1 fruit fly cellular context compared by ENCODE assay signal in genomic region chr3R:30781661-30782120, dm6.
A peak's percentile ranks its signal among the peaks of the same experiment; 100 is the strongest.
TF ChIP-seq lines count a peak whose summit lies in the region.

No protein-coding gene starts in this region.

TF ChIP-seq in whole organism, embryonic, 481 proteins besides CTCF, POLR2A, EP300 and RAD21 (continued from another document and continues in another):
- TF ChIP-seq Aef1 (GFP tag; IDR thresholded peaks at IDR 0.05; lab: Robert Waterston, UW) (peak; percentile 93), Camta (GFP tag; optimal IDR thresholded peaks at IDR 0.05; lab: Kevin White, UChicago) (peak; percentile 88), prd (optimal IDR thresholded peaks at IDR 0.05; lab: Kevin White, UChicago) (no peak), prd (GFP tag; IDR thresholded peaks at IDR 0.05; lab: Robert Waterston, UW) (peak; percentile 99), gcm2 (GFP tag; optimal IDR thresholded peaks at IDR 0.05; lab: Kevin White, UChicago) (peak; percentile 76), Trl (optimal IDR thresholded peaks at IDR 0.05; lab: Kevin White, UChicago) (peak in 1 of 2 experiments; percentile 6), Trl (GFP tag; optimal IDR thresholded peaks at IDR 0.05; lab: Kevin White, UChicago) (peak; percentile 93), slou (GFP tag; optimal IDR thresholded peaks at IDR 0.05; lab: Kevin White, UChicago) (peak; percentile 76), slp2 (GFP tag; optimal IDR thresholded peaks at IDR 0.05; lab: Kevin White, UChicago) (peak; percentile 85), dati (GFP tag; IDR thresholded peaks at IDR 0.05; lab: Robert Waterston, UW) (peak; percentile 82), Deaf1 (tag; optimal IDR thresholded peaks at IDR 0.05; lab: Kevin White, UChicago) (peak; percentile 73), ERR (GFP tag; optimal IDR thresholded peaks at IDR 0.05; lab: Kevin White, UChicago) (peak; percentile 93), Ada2b (GFP tag; IDR thresholded peaks at IDR 0.05; lab: Robert Waterston, UW) (peak; percentile 96), lov (optimal IDR thresholded peaks at IDR 0.05; lab: Kevin White, UChicago) (no peak), lov (GFP tag; IDR thresholded peaks at IDR 0.05; lab: Robert Waterston, UW) (peak; percentile 95), Bdp1 (GFP tag; optimal IDR thresholded peaks at IDR 0.05; lab: Kevin White, UChicago) (peak; percentile 83), ATbp (GFP tag; optimal IDR thresholded peaks at IDR 0.05; lab: Kevin White, UChicago) (peak; percentile 87), emc (GFP tag; optimal IDR thresholded peaks at IDR 0.05; lab: Kevin White, UChicago) (peak; percentile 70), CG18262 (tag; optimal IDR thresholded peaks at IDR 0.05; lab: Kevin White, UChicago) (peak; percentile 94), CG18476 (GFP tag; optimal IDR thresholded peaks at IDR 0.05; lab: Kevin White, UChicago) (peak; percentile 89), kay (GFP tag; optimal IDR thresholded peaks at IDR 0.05; lab: Kevin White, UChicago) (peak; percentile 88), Lhr (GFP tag; optimal IDR thresholded peaks at IDR 0.05; lab: Kevin White, UChicago) (peak; percentile 66), pum (GFP tag; optimal IDR thresholded peaks at IDR 0.05; lab: Kevin White, UChicago) (peak; percentile 95), unpg (GFP tag; optimal IDR thresholded peaks at IDR 0.05; lab: Kevin White, UChicago) (peak; percentile 96), pros (GFP tag; optimal IDR thresholded peaks at IDR 0.05; lab: Kevin White, UChicago) (peak; percentile 13), eyg (GFP tag; optimal IDR thresholded peaks at IDR 0.05; lab: Kevin White, UChicago) (peak; percentile 86), zf30C (GFP tag; optimal IDR thresholded peaks at IDR 0.05; lab: Kevin White, UChicago) (no peak), HHEX (GFP tag; optimal IDR thresholded peaks at IDR 0.05; lab: Kevin White, UChicago) (peak; percentile 89), HLH3B (GFP tag; IDR thresholded peaks at IDR 0.05; lab: Robert Waterston, UW) (peak; percentile 94), dmrt11E (tag; optimal IDR thresholded peaks at IDR 0.05; lab: Kevin White, UChicago) (peak; percentile 97), scrt (GFP tag; optimal IDR thresholded peaks at IDR 0.05; lab: Kevin White, UChicago) (peak; percentile 84), CG17328 (GFP tag; IDR thresholded peaks at IDR 0.05; lab: Robert Waterston, UW) (peak; percentile 97), Poxn (GFP tag; IDR thresholded peaks at IDR 0.05; lab: Robert Waterston, UW) (peak; percentile 80), stwl (tag; optimal IDR thresholded peaks at IDR 0.05; lab: Kevin White, UChicago) (no peak), CG18011 (GFP tag; optimal IDR thresholded peaks at IDR 0.05; lab: Kevin White, UChicago) (peak; percentile 71), br (optimal IDR thresholded peaks at IDR 0.05; lab: Kevin White, UChicago) (no peak), z (GFP tag; IDR thresholded peaks at IDR 0.05; lab: Robert Waterston, UW) (peak; percentile 77), chn (GFP tag; optimal IDR thresholded peaks at IDR 0.05; lab: Kevin White, UChicago) (peak; percentile 95), CG33213 (GFP tag; optimal IDR thresholded peaks at IDR 0.05; lab: Kevin White, UChicago) (peak; percentile 94), HLHmδ (GFP tag; optimal IDR thresholded peaks at IDR 0.05; lab: Kevin White, UChicago) (peak; percentile 21), CG8765 (GFP tag; IDR thresholded peaks at IDR 0.05; lab: Robert Waterston, UW) (peak; percentile 97), CG30020 (tag; optimal IDR thresholded peaks at IDR 0.05; lab: Kevin White, UChicago) (no peak), CG13296 (GFP tag; optimal IDR thresholded peaks at IDR 0.05; lab: Kevin White, UChicago) (peak; percentile 87), run (tag; optimal IDR thresholded peaks at IDR 0.05; lab: Kevin White, UChicago) (peak; percentile 78), zen (tag; optimal IDR thresholded peaks at IDR 0.05; lab: Kevin White, UChicago) (peak; percentile 98), CG4707 (GFP tag; optimal IDR thresholded peaks at IDR 0.05; lab: Kevin White, UChicago) (peak; percentile 73), Dip3 (GFP tag; optimal IDR thresholded peaks at IDR 0.05; lab: Kevin White, UChicago) (peak; percentile 58), CG16863 (GFP tag; optimal IDR thresholded peaks at IDR 0.05; lab: Kevin White, UChicago) (peak; percentile 93), fru (optimal IDR thresholded peaks at IDR 0.05; lab: Kevin White, UChicago) (no peak), CG17361 (GFP tag; IDR thresholded peaks at IDR 0.05; lab: Robert Waterston, UW) (peak; percentile 96), vfl (GFP tag; optimal IDR thresholded peaks at IDR 0.05; lab: Kevin White, UChicago) (peak; percentile 89), bab2 (GFP tag; optimal IDR thresholded peaks at IDR 0.05; lab: Kevin White, UChicago) (peak; percentile 96), Spps (tag; optimal IDR thresholded peaks at IDR 0.05; lab: Kevin White, UChicago) (peak; percentile 90), jing (GFP tag; optimal IDR thresholded peaks at IDR 0.05; lab: Kevin White, UChicago) (peak; percentile 85), dm (GFP tag; optimal IDR thresholded peaks at IDR 0.05; lab: Kevin White, UChicago) (peak; percentile 88), sna (GFP tag; IDR thresholded peaks at IDR 0.05; lab: Robert Waterston, UW; ENCODE audit: partially characterized antibody) (0 out of 2 replicates have a peak, but pooled peaks have one; percentile 14), onecut (GFP tag; IDR thresholded peaks at IDR 0.05; lab: Robert Waterston, UW) (peak; percentile 90), lmd (GFP tag; IDR thresholded peaks at IDR 0.05; lab: Robert Waterston, UW) (peak; percentile 96), CG15601 (tag; optimal IDR thresholded peaks at IDR 0.05; lab: Kevin White, UChicago) (peak; percentile 89), CG2120 (GFP tag; optimal IDR thresholded peaks at IDR 0.05; lab: Kevin White, UChicago) (peak; percentile 95), sc (optimal IDR thresholded peaks at IDR 0.05; lab: Kevin White, UChicago) (no peak), sc (GFP tag; optimal IDR thresholded peaks at IDR 0.05; lab: Kevin White, UChicago) (peak; percentile 86), CG17802 (tag; optimal IDR thresholded peaks at IDR 0.05; lab: Kevin White, UChicago) (peak; percentile 74), H15 (GFP tag; IDR thresholded peaks at IDR 0.05; lab: Robert Waterston, UW) (peak; percentile 94), ems (GFP tag; optimal IDR thresholded peaks at IDR 0.05; lab: Kevin White, UChicago) (peak; percentile 90), shn (GFP tag; optimal IDR thresholded peaks at IDR 0.05; lab: Kevin White, UChicago) (peak; percentile 89), Myb (GFP tag; optimal IDR thresholded peaks at IDR 0.05; lab: Kevin White, UChicago) (peak; percentile 84), CG4617 (GFP tag; optimal IDR thresholded peaks at IDR 0.05; lab: Kevin White, UChicago; ENCODE audit: borderline replicate concordance) (peak; percentile 86), hbn (GFP tag; IDR thresholded peaks at IDR 0.05; lab: Robert Waterston, UW; ENCODE audit: partially characterized antibody) (no peak), Ptx1 (GFP tag; IDR thresholded peaks at IDR 0.05; lab: Robert Waterston, UW) (peak; percentile 95), btn (GFP tag; optimal IDR thresholded peaks at IDR 0.05; lab: Kevin White, UChicago) (peak; percentile 90), CG4424 (GFP tag; optimal IDR thresholded peaks at IDR 0.05; lab: Kevin White, UChicago) (peak; percentile 95), Asciz (GFP tag; optimal IDR thresholded peaks at IDR 0.05; lab: Kevin White, UChicago) (peak; percentile 66), GATAe (GFP tag; conservative IDR thresholded peaks at IDR 0.05; lab: Robert Waterston, UW) (peak; percentile 92), CG11456 (GFP tag; IDR thresholded peaks at IDR 0.05; lab: Robert Waterston, UW) (peak; percentile 95), HmgZ (tag; optimal IDR thresholded peaks at IDR 0.05; lab: Kevin White, UChicago) (peak; percentile 92), CG15269 (tag; optimal IDR thresholded peaks at IDR 0.05; lab: Kevin White, UChicago) (peak; percentile 91), CG3281 (GFP tag; optimal IDR thresholded peaks at IDR 0.05; lab: Kevin White, UChicago) (peak; percentile 88), wek (GFP tag; optimal IDR thresholded peaks at IDR 0.05; lab: Kevin White, UChicago) (peak; percentile 78), Hr3 (GFP tag; optimal IDR thresholded peaks at IDR 0.05; lab: Kevin White, UChicago) (peak; percentile 92), CG3838 (GFP tag; optimal IDR thresholded peaks at IDR 0.05; lab: Kevin White, UChicago) (peak; percentile 66), tio (GFP tag; optimal IDR thresholded peaks at IDR 0.05; lab: Kevin White, UChicago) (peak; percentile 84), TFAM (GFP tag; optimal IDR thresholded peaks at IDR 0.05; lab: Kevin White, UChicago) (no peak), Ravus (GFP tag; IDR thresholded peaks at IDR 0.05; lab: Robert Waterston, UW) (peak; percentile 78), CG6272 (GFP tag; IDR thresholded peaks at IDR 0.05; lab: Robert Waterston, UW) (peak; percentile 89), CG1603 (tag; optimal IDR thresholded peaks at IDR 0.05; lab: Kevin White, UChicago) (peak; percentile 96), CG11560 (tag; IDR thresholded peaks at IDR 0.05; lab: Robert Waterston, UW) (peak; percentile 82; the same call in 2 of the 3 replicates), CG14860 (GFP tag; IDR thresholded peaks at IDR 0.05; lab: Robert Waterston, UW; ENCODE audit: partially characterized antibody) (no peak), usp (GFP tag; optimal IDR thresholded peaks at IDR 0.05; lab: Kevin White, UChicago) (no peak), otp (GFP tag; IDR thresholded peaks at IDR 0.05; lab: Robert Waterston, UW) (no peak; the same call in 2 of the 3 replicates), Dek (tag; optimal IDR thresholded peaks at IDR 0.05; lab: Kevin White, UChicago) (peak; percentile 87), CG34224 (GFP tag; IDR thresholded peaks at IDR 0.05; lab: Robert Waterston, UW; ENCODE audit: partially characterized antibody) (no peak), Gsc (GFP tag; IDR thresholded peaks at IDR 0.05; lab: Robert Waterston, UW) (peak; percentile 92), CG2116 (GFP tag; optimal IDR thresholded peaks at IDR 0.05; lab: Kevin White, UChicago) (peak; percentile 68), CG10654 (GFP tag; optimal IDR thresholded peaks at IDR 0.05; lab: Kevin White, UChicago) (peak; percentile 90), Abd-B (GFP tag; optimal IDR thresholded peaks at IDR 0.05; lab: Kevin White, UChicago) (peak; percentile 95), jumu (GFP tag; optimal IDR thresholded peaks at IDR 0.05; lab: Kevin White, UChicago) (peak; percentile 96), E2f2 (GFP tag; IDR thresholded peaks at IDR 0.05; lab: Robert Waterston, UW) (peak; percentile 77), disco-r (GFP tag; optimal IDR thresholded peaks at IDR 0.05; lab: Kevin White, UChicago) (peak; percentile 80), Doc2 (GFP tag; IDR thresholded peaks at IDR 0.05; lab: Robert Waterston, UW) (peak; percentile 68; the same call in 1 of the 2 replicates), wdn (GFP tag; IDR thresholded peaks at IDR 0.05; lab: Robert Waterston, UW) (peak; percentile 87), Neu2 (GFP tag; optimal IDR thresholded peaks at IDR 0.05; lab: Kevin White, UChicago; ENCODE audit: borderline replicate concordance) (peak; percentile 95), dysf (GFP tag; IDR thresholded peaks at IDR 0.05; lab: Robert Waterston, UW) (peak; percentile 96), CG12104 (GFP tag; optimal IDR thresholded peaks at IDR 0.05; lab: Kevin White, UChicago) (peak; percentile 75), CG15479 (GFP tag; optimal IDR thresholded peaks at IDR 0.05; lab: Kevin White, UChicago) (peak; percentile 86), ftz-f1 (GFP tag; optimal IDR thresholded peaks at IDR 0.05; lab: Kevin White, UChicago) (peak; percentile 12), sima (GFP tag; optimal IDR thresholded peaks at IDR 0.05; lab: Kevin White, UChicago) (peak; percentile 68), ranshi (GFP tag; IDR thresholded peaks at IDR 0.05; lab: Robert Waterston, UW) (peak; percentile 96), pita (GFP tag; optimal IDR thresholded peaks at IDR 0.05; lab: Kevin White, UChicago) (no peak), D (optimal IDR thresholded peaks at IDR 0.05; lab: Kevin White, UChicago) (peak; percentile 37), D (GFP tag; optimal IDR thresholded peaks at IDR 0.05; lab: Kevin White, UChicago) (peak; percentile 91), sens (GFP tag; lab: Kevin White, UChicago) (peak; percentile 99), CG15514 (GFP tag; optimal IDR thresholded peaks at IDR 0.05; lab: Kevin White, UChicago) (peak; percentile 82), Nf-YC (tag; optimal IDR thresholded peaks at IDR 0.05; lab: Kevin White, UChicago) (peak; percentile 96), YL-1 (GFP tag; optimal IDR thresholded peaks at IDR 0.05; lab: Kevin White, UChicago) (peak; percentile 59), CG8388 (GFP tag; optimal IDR thresholded peaks at IDR 0.05; lab: Kevin White, UChicago) (peak; percentile 93), CG9817 (tag; optimal IDR thresholded peaks at IDR 0.05; lab: Kevin White, UChicago) (peak; percentile 96), NK7.1 (GFP tag; optimal IDR thresholded peaks at IDR 0.05; lab: Kevin White, UChicago) (peak; percentile 86), CG12659 (GFP tag; optimal IDR thresholded peaks at IDR 0.05; lab: Kevin White, UChicago) (peak; percentile 90), CrebB (tag; optimal IDR thresholded peaks at IDR 0.05; lab: Kevin White, UChicago) (peak; percentile 77), CG13287 (GFP tag; IDR thresholded peaks at IDR 0.05; lab: Robert Waterston, UW; ENCODE audit: partially characterized antibody) (peak; percentile 10; the same call in 1 of the 2 replicates), zen2 (GFP tag; IDR thresholded peaks at IDR 0.05; lab: Robert Waterston, UW; ENCODE audit: partially characterized antibody) (no peak), B-H1 (GFP tag; IDR thresholded peaks at IDR 0.05; lab: Robert Waterston, UW) (peak; percentile 88), CG4282 (GFP tag; optimal IDR thresholded peaks at IDR 0.05; lab: Kevin White, UChicago) (peak; percentile 84), CG18619 (GFP tag; optimal IDR thresholded peaks at IDR 0.05; lab: Kevin White, UChicago) (peak; percentile 84), Mad (GFP tag; optimal IDR thresholded peaks at IDR 0.05; lab: Kevin White, UChicago) (peak; percentile 91), Sin3A (optimal IDR thresholded peaks at IDR 0.05; lab: Kevin White, UChicago) (no peak), Drgx (GFP tag; IDR thresholded peaks at IDR 0.05; lab: Robert Waterston, UW) (peak; percentile 92), exex (tag; optimal IDR thresholded peaks at IDR 0.05; lab: Kevin White, UChicago) (peak; percentile 59), CG10274 (GFP tag; optimal IDR thresholded peaks at IDR 0.05; lab: Kevin White, UChicago) (peak; percentile 74), gsb-n (tag; optimal IDR thresholded peaks at IDR 0.05; lab: Kevin White, UChicago) (peak; percentile 95), CG5245 (GFP tag; optimal IDR thresholded peaks at IDR 0.05; lab: Kevin White, UChicago) (peak; percentile 95)
